Fruit fly (Drosophila melanogaster): ENCODE results near the gene CG15563.
A peak's percentile ranks its signal among the peaks of the same experiment; 100 is the strongest.

Gene CG15563

DNA sequence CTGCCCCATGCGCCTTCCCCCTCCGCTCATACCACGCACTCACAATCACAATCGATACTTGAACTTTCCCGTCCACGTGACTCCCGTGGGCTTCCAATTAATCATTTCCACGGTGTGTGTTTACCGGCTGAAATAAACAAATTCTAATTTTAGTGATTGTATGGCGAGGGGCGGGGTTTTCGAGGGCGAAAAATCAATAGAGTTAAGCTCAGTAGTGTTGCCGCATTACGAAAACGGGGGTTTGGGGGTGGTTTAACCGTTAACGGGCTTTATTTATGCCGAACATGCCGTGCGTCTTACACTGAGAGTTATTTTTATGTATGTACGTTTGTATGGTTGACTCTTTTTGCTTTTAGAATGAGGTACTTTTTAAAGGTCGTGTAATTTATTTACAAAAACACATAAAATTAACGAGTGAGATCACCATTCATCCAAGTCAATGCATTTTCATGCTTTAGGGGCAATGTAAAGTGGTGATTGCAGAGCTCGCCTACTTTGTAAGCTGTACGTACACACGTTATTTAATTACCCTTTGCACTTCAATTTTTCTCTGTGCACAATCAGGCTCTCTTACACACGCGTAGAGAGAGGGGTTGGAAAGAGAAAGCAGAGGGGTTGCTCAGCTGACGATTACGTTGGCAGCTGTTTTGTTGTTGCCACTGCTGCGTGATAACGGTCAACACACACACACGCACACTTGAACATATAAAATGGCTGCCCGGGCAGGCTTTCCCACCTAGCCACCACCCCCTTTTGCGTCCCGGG is 9.8 kb downstream of the CG15563 start (continued):
- TF ChIP-seq CG8765 (GFP tag; IDR thresholded peaks at IDR 0.05) (no peak), CG11504 (tag; optimal IDR thresholded peaks at IDR 0.05) (peak; percentile 88), D (optimal IDR thresholded peaks at IDR 0.05) (no peak), D (GFP tag; optimal IDR thresholded peaks at IDR 0.05) (peak; percentile 73), Atf3 (GFP tag; optimal IDR thresholded peaks at IDR 0.05) (peak; percentile 76), ro (GFP tag; IDR thresholded peaks at IDR 0.05) (no peak), esg (GFP tag; conservative IDR thresholded peaks at IDR 0.05) (no peak), eve (GFP tag; optimal IDR thresholded peaks at IDR 0.05) (peak in 1 of 2 experiments; percentile 26), caup (GFP tag; optimal IDR thresholded peaks at IDR 0.05; ENCODE audit: severe bottlenecking) (peak; percentile 89), hth (optimal IDR thresholded peaks at IDR 0.05) (no peak), crol (GFP tag; IDR thresholded peaks at IDR 0.05) (peak; percentile 82; the same call in 1 of the 2 replicates), wek (GFP tag; optimal IDR thresholded peaks at IDR 0.05) (peak; percentile 62), slp2 (GFP tag; optimal IDR thresholded peaks at IDR 0.05) (peak; percentile 86), Nf-YB (GFP tag; optimal IDR thresholded peaks at IDR 0.05) (peak; percentile 66), CG18011 (GFP tag; optimal IDR thresholded peaks at IDR 0.05) (peak; percentile 63), CG4854 (GFP tag; optimal IDR thresholded peaks at IDR 0.05) (peak; percentile 50), wdn (GFP tag; IDR thresholded peaks at IDR 0.05) (no peak), PHDP (tag; optimal IDR thresholded peaks at IDR 0.05) (peak; percentile 88), vvl (GFP tag; IDR thresholded peaks at IDR 0.05) (no peak), CG12299 (tag; optimal IDR thresholded peaks at IDR 0.05) (peak; percentile 75), NfI (GFP tag; optimal IDR thresholded peaks at IDR 0.05) (peak; percentile 83), fd96Cb (tag; optimal IDR thresholded peaks at IDR 0.05) (peak; percentile 81), Oli (tag; optimal IDR thresholded peaks at IDR 0.05) (peak; percentile 88), Doc2 (GFP tag; IDR thresholded peaks at IDR 0.05) (no peak), al (GFP tag; IDR thresholded peaks at IDR 0.05) (no peak), CG11723 (GFP tag; optimal IDR thresholded peaks at IDR 0.05) (peak; percentile 61), Adf1 (GFP tag; IDR thresholded peaks at IDR 0.05) (no peak), Ptx1 (GFP tag; IDR thresholded peaks at IDR 0.05) (no peak), CG18476 (GFP tag; optimal IDR thresholded peaks at IDR 0.05) (peak; percentile 76), CG3407 (GFP tag; optimal IDR thresholded peaks at IDR 0.05) (peak; percentile 73), pfk (GFP tag; optimal IDR thresholded peaks at IDR 0.05) (no peak), sens-2 (GFP tag; IDR thresholded peaks at IDR 0.05) (no peak), CG12659 (GFP tag; optimal IDR thresholded peaks at IDR 0.05) (peak; percentile 87), schlank (tag; optimal IDR thresholded peaks at IDR 0.05) (peak; percentile 72), Sin3A (optimal IDR thresholded peaks at IDR 0.05) (no peak), CG30403 (GFP tag; optimal IDR thresholded peaks at IDR 0.05) (peak; percentile 91), CG11398 (GFP tag; optimal IDR thresholded peaks at IDR 0.05) (peak; percentile 70), Lhr (GFP tag; optimal IDR thresholded peaks at IDR 0.05) (peak; percentile 54), dpn (GFP tag; optimal IDR thresholded peaks at IDR 0.05) (peak; percentile 85 to 89), Med (GFP tag) (peak; percentile 97), Gug (GFP tag; IDR thresholded peaks at IDR 0.05) (peak; percentile 58; the same call in 3 of the 4 replicates), Fer2 (tag; optimal IDR thresholded peaks at IDR 0.05) (peak; percentile 65), trh (GFP tag; optimal IDR thresholded peaks at IDR 0.05) (peak; percentile 41), CG31388 (GFP tag; optimal IDR thresholded peaks at IDR 0.05) (peak; percentile 21), TFAM (GFP tag; optimal IDR thresholded peaks at IDR 0.05) (peak; percentile 16), nerfin-2 (GFP tag; IDR thresholded peaks at IDR 0.05; ENCODE audit: partially characterized antibody) (no peak), Six4 (GFP tag; optimal IDR thresholded peaks at IDR 0.05) (peak; percentile 71), Atf6 (GFP tag; IDR thresholded peaks at IDR 0.05) (no peak), lov (optimal IDR thresholded peaks at IDR 0.05) (no peak), lov (GFP tag; IDR thresholded peaks at IDR 0.05) (no peak), CG10274 (GFP tag; optimal IDR thresholded peaks at IDR 0.05) (peak; percentile 63)

Data from whole organism, embryonic.